Fruit fly (Drosophila melanogaster) whole organism, prepupa: ENCODE results near the gene Fatp1.

Experiments
- CG10631 ChIP-seq: fragments of 200-800 bp; sonication (Bioruptor generic); optimal IDR thresholded peaks from 2 replicates; lab custom pipeline; 2016; ENCODE audit warnings: missing biosample characterization, missing genetic modification characterization
- CG10669 ChIP-seq: fragments of 200-800 bp; sonication (Bioruptor generic); optimal IDR thresholded peaks from 3 replicates; lab custom pipeline; 2018; ENCODE audit warnings: missing biosample characterization, mild to moderate bottlenecking, missing genetic modification characterization, moderate library complexity
- CG11294 ChIP-seq: fragments of 200-800 bp; sonication (Bioruptor generic); IDR thresholded peaks from 2 replicates; pipeline ENCODE4 v1.3.6; 2022; ENCODE audit warnings: missing biosample characterization, missing genetic modification characterization
- CG11762 ChIP-seq: fragments of 200-800 bp; sonication (Bioruptor generic); optimal IDR thresholded peaks from 3 replicates; lab custom pipeline; 2016; ENCODE audit warnings: missing biosample characterization, missing genetic modification characterization; ENCODE audit not compliant: insufficient read depth
- CG11902 ChIP-seq: fragments of 200-800 bp; sonication (Bioruptor generic); optimal IDR thresholded peaks from 3 replicates; lab custom pipeline; 2016; ENCODE audit warnings: missing biosample characterization, missing genetic modification characterization
- CG1621 ChIP-seq: fragments of 200-800 bp; sonication (Bioruptor generic); optimal IDR thresholded peaks from 3 replicates; lab custom pipeline; 2018; ENCODE audit warnings: missing biosample characterization, mild to moderate bottlenecking, missing genetic modification characterization
- CG16779 ChIP-seq: fragments of 200-800 bp; sonication (Bioruptor generic); optimal IDR thresholded peaks from 3 replicates; lab custom pipeline; 2017; ENCODE audit warnings: missing biosample characterization, mild to moderate bottlenecking, missing genetic modification characterization
- CG3032 ChIP-seq: fragments of 200-800 bp; optimal IDR thresholded peaks from 2 replicates; lab custom pipeline; 2019; ENCODE audit warnings: missing biosample characterization, mild to moderate bottlenecking, missing genetic modification characterization, moderate library complexity
- CG31627 ChIP-seq: fragments of 200-800 bp; sonication (Bioruptor generic); optimal IDR thresholded peaks from 3 replicates; lab custom pipeline; 2016; ENCODE audit warnings: missing biosample characterization, missing genetic modification characterization
- CG32006 ChIP-seq: fragments of 200-800 bp; sonication (Bioruptor generic); optimal IDR thresholded peaks from 3 replicates; lab custom pipeline; 2017; ENCODE audit warnings: missing biosample characterization, mild to moderate bottlenecking, missing genetic modification characterization
- CG34406 ChIP-seq: fragments of 200-800 bp; sonication (Bioruptor generic); optimal IDR thresholded peaks from 3 replicates; lab custom pipeline; 2016; ENCODE audit warnings: missing biosample characterization, missing genetic modification characterization
- CG3919 ChIP-seq: fragments of 200-800 bp; sonication (Bioruptor generic); optimal IDR thresholded peaks from 3 replicates; lab custom pipeline; 2016; ENCODE audit warnings: missing biosample characterization, missing genetic modification characterization
- CG4318 ChIP-seq: fragments of 200-800 bp; sonication (Bioruptor generic); optimal IDR thresholded peaks from 3 replicates; lab custom pipeline; 2017; ENCODE audit warnings: missing biosample characterization, mild to moderate bottlenecking, missing genetic modification characterization
- CG6163 ChIP-seq: fragments of 200-800 bp; sonication (Bioruptor generic); IDR thresholded peaks from 3 replicates; pipeline ENCODE4 v1.3.6; 2022; ENCODE audit warnings: missing biosample characterization, missing genetic modification characterization
- CG6276 ChIP-seq: fragments of 200-800 bp; sonication (Bioruptor generic); optimal IDR thresholded peaks from 2 replicates; lab custom pipeline; 2017; ENCODE audit warnings: missing biosample characterization, mild to moderate bottlenecking, missing genetic modification characterization
- CG6792 ChIP-seq: fragments of 200-800 bp; sonication (Bioruptor generic); optimal IDR thresholded peaks from 3 replicates; lab custom pipeline; 2016; ENCODE audit warnings: missing biosample characterization, missing genetic modification characterization
- CG6808 ChIP-seq: fragments of 200-800 bp; sonication (Bioruptor generic); optimal IDR thresholded peaks from 3 replicates; lab custom pipeline; 2017; ENCODE audit warnings: missing biosample characterization, missing genetic modification characterization, mild to moderate bottlenecking, moderate library complexity, missing genetic modification reagents
- CG6854 ChIP-seq: fragments of 200-800 bp; sonication (Bioruptor generic); optimal IDR thresholded peaks from 2 replicates; lab custom pipeline; 2017; ENCODE audit warnings: missing biosample characterization, mild to moderate bottlenecking, missing genetic modification characterization
- CG7368 ChIP-seq: fragments of 200-800 bp; sonication (Bioruptor generic); optimal IDR thresholded peaks from 3 replicates; lab custom pipeline; 2016; ENCODE audit warnings: missing biosample characterization, missing genetic modification characterization
- CG8119 ChIP-seq: fragments of 200-800 bp; sonication (Bioruptor generic); IDR thresholded peaks from 3 replicates; pipeline ENCODE4 v1.3.6; 2022; ENCODE audit warnings: missing biosample characterization, missing genetic modification characterization
- CG8632 ChIP-seq: fragments of 200-800 bp; sonication (Bioruptor generic); optimal IDR thresholded peaks from 3 replicates; lab custom pipeline; 2016; ENCODE audit warnings: missing biosample characterization, missing genetic modification characterization
- CG9139 ChIP-seq: fragments of 200-800 bp; sonication (Bioruptor generic); optimal IDR thresholded peaks from 3 replicates; lab custom pipeline; 2017; ENCODE audit warnings: missing biosample characterization, mild to moderate bottlenecking, missing genetic modification characterization
- Eip75B ChIP-seq: fragments of 200-800 bp; sonication (Bioruptor generic); optimal IDR thresholded peaks from 3 replicates; lab custom pipeline; 2016; ENCODE audit warnings: missing biosample characterization, missing genetic modification characterization
- Eip78C ChIP-seq: fragments of 200-800 bp; sonication (Bioruptor generic); peaks from one replicate; lab custom pipeline; 2016; ENCODE audit warnings: missing biosample characterization, missing genetic modification characterization
- Eip93F ChIP-seq: fragments of 200-800 bp; sonication (Bioruptor generic); optimal IDR thresholded peaks from 2 replicates; lab custom pipeline; 2016; ENCODE audit warnings: missing biosample characterization, mild to moderate bottlenecking, missing genetic modification characterization
- Ets21C ChIP-seq: fragments of 200-800 bp; sonication (Bioruptor generic); optimal IDR thresholded peaks from 3 replicates; lab custom pipeline; 2016; ENCODE audit warnings: missing biosample characterization, missing genetic modification characterization
- Gug ChIP-seq: fragments of 200-800 bp; sonication (Bioruptor generic); IDR thresholded peaks from 2 replicates; pipeline ENCODE4 v1.3.6; 2022; ENCODE audit warnings: missing biosample characterization, missing genetic modification characterization
- Hr38 ChIP-seq: sonication (Bioruptor generic); optimal IDR thresholded peaks from 2 replicates; lab custom pipeline; 2016; ENCODE audit warnings: missing biosample characterization, missing genetic modification characterization
- Hr39 ChIP-seq: fragments of 200-800 bp; sonication (Bioruptor generic); optimal IDR thresholded peaks from 2 replicates; lab custom pipeline; 2016; ENCODE audit warnings: missing biosample characterization, missing genetic modification characterization
- Hr4 ChIP-seq: fragments of 200-800 bp; sonication (Bioruptor generic); optimal IDR thresholded peaks from 3 replicates; lab custom pipeline; 2016; ENCODE audit warnings: missing biosample characterization, missing genetic modification characterization
- Lpt ChIP-seq: fragments of 200-800 bp; sonication (Bioruptor generic); optimal IDR thresholded peaks from 3 replicates; lab custom pipeline; 2016; ENCODE audit warnings: missing biosample characterization, missing genetic modification characterization
- Met ChIP-seq: fragments of 200-800 bp; sonication (Bioruptor generic); optimal IDR thresholded peaks from 3 replicates; lab custom pipeline; 2016; ENCODE audit warnings: missing biosample characterization, missing genetic modification characterization
- OdsH ChIP-seq: fragments of 200-800 bp; sonication (Bioruptor generic); optimal IDR thresholded peaks from 3 replicates; lab custom pipeline; 2016; ENCODE audit warnings: missing biosample characterization, missing genetic modification characterization
- Smox ChIP-seq: fragments of 200-800 bp; sonication (Bioruptor generic); optimal IDR thresholded peaks from 3 replicates; lab custom pipeline; 2016; ENCODE audit warnings: missing biosample characterization, missing genetic modification characterization
- Sox102F ChIP-seq: fragments of 200-800 bp; sonication (Bioruptor generic); optimal IDR thresholded peaks from 2 replicates; lab custom pipeline; 2016; ENCODE audit warnings: missing biosample characterization, mild to moderate bottlenecking, missing genetic modification characterization
- Sox14 ChIP-seq: fragments of 200-800 bp; sonication (Bioruptor generic); optimal IDR thresholded peaks from 3 replicates; lab custom pipeline; 2016; ENCODE audit warnings: missing biosample characterization, missing genetic modification characterization
- Sox15 ChIP-seq: fragments of 200-800 bp; sonication (Bioruptor generic); optimal IDR thresholded peaks from 3 replicates; lab custom pipeline; 2016; ENCODE audit warnings: missing biosample characterization, missing genetic modification characterization
- cyc ChIP-seq: fragments of 200-800 bp; sonication (Bioruptor generic); optimal IDR thresholded peaks from 3 replicates; lab custom pipeline; 2016; ENCODE audit warnings: missing biosample characterization, missing genetic modification characterization
- eg ChIP-seq: fragments of 200-800 bp; sonication (Bioruptor generic); IDR thresholded peaks from 3 replicates; pipeline ENCODE4 v1.3.6; 2022; ENCODE audit warnings: missing biosample characterization, missing genetic modification characterization
- esn ChIP-seq: fragments of 200-800 bp; sonication (Bioruptor generic); optimal IDR thresholded peaks from 2 replicates; lab custom pipeline; 2016; ENCODE audit warnings: missing biosample characterization, mild to moderate bottlenecking, missing genetic modification characterization, moderate library complexity
- fd85E ChIP-seq: fragments of 200-800 bp; sonication (Bioruptor generic); optimal IDR thresholded peaks from 3 replicates; lab custom pipeline; 2016; ENCODE audit warnings: missing biosample characterization, missing genetic modification characterization
- fkh ChIP-seq: fragments of 200-800 bp; sonication (Bioruptor generic); optimal IDR thresholded peaks from 3 replicates; lab custom pipeline; 2017; ENCODE audit warnings: missing biosample characterization, mild to moderate bottlenecking, missing genetic modification characterization, moderate library complexity
- lz ChIP-seq: fragments of 200-800 bp; sonication (Bioruptor generic); optimal IDR thresholded peaks from 3 replicates; lab custom pipeline; 2016; ENCODE audit warnings: missing biosample characterization, missing genetic modification characterization
- net ChIP-seq: fragments of 200-800 bp; sonication (Bioruptor generic); optimal IDR thresholded peaks from 3 replicates; lab custom pipeline; 2016; ENCODE audit warnings: missing biosample characterization, missing genetic modification characterization
- pdm3 ChIP-seq: fragments of 200-800 bp; sonication (Bioruptor generic); optimal IDR thresholded peaks from 3 replicates; lab custom pipeline; 2016; ENCODE audit warnings: missing biosample characterization, missing genetic modification characterization
- spab ChIP-seq: fragments of 200-800 bp; sonication (Bioruptor generic); optimal IDR thresholded peaks from 2 replicates; lab custom pipeline; 2017; ENCODE audit warnings: missing biosample characterization, mild to moderate bottlenecking, missing genetic modification characterization, missing genetic modification reagents
- ss ChIP-seq, 2 experiments: fragments of 200-800 bp; sonication (Bioruptor generic); optimal IDR thresholded peaks; 2 replicates in 1 of 2; 3 replicates in 1 of 2; lab custom pipeline; 2017 to 2018; ENCODE audit warnings: mild to moderate bottlenecking in 2 of 2, missing biosample characterization in 2 of 2, missing genetic modification characterization in 2 of 2, moderate library complexity in 1 of 2
- svp ChIP-seq: fragments of 200-800 bp; sonication (Bioruptor generic); peaks from one replicate; lab custom pipeline; 2016; ENCODE audit warnings: missing biosample characterization, missing genetic modification characterization
- topi ChIP-seq: fragments of 200-800 bp; sonication (Bioruptor generic); optimal IDR thresholded peaks from 3 replicates; lab custom pipeline; 2016; ENCODE audit warnings: missing biosample characterization, missing genetic modification characterization
- vri ChIP-seq: fragments of 200-800 bp; sonication (Bioruptor generic); optimal IDR thresholded peaks from 3 replicates; lab custom pipeline; 2016; ENCODE audit warnings: missing biosample characterization, mild to moderate bottlenecking, missing genetic modification characterization

Gene Fatp1

DNA sequence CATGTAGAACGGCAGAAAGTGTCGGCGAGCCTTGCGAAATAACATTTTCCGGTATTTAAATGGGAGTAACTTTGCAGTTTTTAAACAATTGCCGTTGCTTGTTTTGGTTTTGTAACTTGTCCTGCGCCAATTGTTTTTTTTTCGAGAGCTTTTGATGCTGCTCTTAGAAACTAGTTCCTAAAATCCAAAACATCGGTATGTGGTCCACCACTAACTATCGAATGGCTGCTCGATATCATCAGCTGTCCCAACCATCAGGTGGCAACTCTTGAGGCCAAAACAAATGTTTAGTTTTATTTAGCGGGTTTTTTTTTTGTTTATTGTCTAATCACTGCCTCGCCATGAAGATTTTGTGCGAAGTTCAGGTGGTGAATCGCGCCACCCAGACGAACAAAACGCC, at the start of gene Fatp1, which contains the start of gene Lrr47:
Fatp1 (minus strand) TSS at position 134 of the 400 bp plus-strand sequence.
Lrr47 (plus strand) TSS at position 251 of the 400 bp plus-strand sequence.
- peak; percentile 0 for TF ChIP-seq esn (GFP tag; lab: Kevin White, UChicago)
- peak; percentile 1 for TF ChIP-seq Eip78C (GFP tag; lab: Kevin White, UChicago)
- TF ChIP-seq Hr38: no peak
- TF ChIP-seq fkh: peak; percentile 36
- peak; percentile 27; the same call in 2 of the 3 replicates for TF ChIP-seq CG6163
- TF ChIP-seq Sox102F (GFP tag; lab: Kevin White, UChicago): no peak
- TF ChIP-seq Hr39: no peak

DNA sequence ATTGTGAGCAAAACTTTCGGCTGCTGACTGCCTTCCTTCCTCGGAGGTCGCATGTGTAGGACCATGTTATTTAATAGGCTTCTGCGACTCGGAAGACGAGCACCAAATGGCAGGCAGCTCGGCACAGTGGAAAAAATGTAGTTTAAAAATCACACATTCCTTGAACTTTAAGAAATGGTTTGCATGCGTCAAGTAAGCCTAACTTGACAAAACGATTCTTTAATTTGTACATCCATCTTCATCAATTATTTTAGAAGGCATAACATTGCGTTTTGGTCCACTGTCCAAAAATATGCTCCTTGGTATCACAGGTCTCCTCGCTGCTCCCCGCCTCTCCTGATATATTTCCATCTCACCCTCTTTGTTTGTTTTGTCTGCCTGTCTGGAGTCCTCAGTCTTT, 48.7 kb upstream of the Fatp1 start:
- TF ChIP-seq Sox14 (GFP tag; lab: Kevin White, UChicago): peak; percentile 7
- no peak for TF ChIP-seq vri (GFP tag; lab: Kevin White, UChicago)
- no peak for TF ChIP-seq Hr38
- TF ChIP-seq CG6792 (GFP tag; lab: Kevin White, UChicago): peak; percentile 45
- TF ChIP-seq net (GFP tag; lab: Kevin White, UChicago): peak; percentile 15
- TF ChIP-seq CG4318 (GFP tag; lab: Kevin White, UChicago): no peak
- no peak for TF ChIP-seq CG16779
- TF ChIP-seq spab: peak; percentile 36
- no peak for TF ChIP-seq CG11902 (GFP tag; lab: Kevin White, UChicago)
- no peak for TF ChIP-seq cyc
- no peak for TF ChIP-seq CG11762 (GFP tag; lab: Kevin White, UChicago)
- peak; percentile 22 for TF ChIP-seq CG34406 (GFP tag; lab: Kevin White, UChicago)
- TF ChIP-seq CG32006 (GFP tag; lab: Kevin White, UChicago): no peak
- 0 out of 2 replicates have a peak, but pooled peaks have one; percentile 19 for TF ChIP-seq Gug (GFP tag; lab: Robert Waterston, UW)
- TF ChIP-seq CG10631 (GFP tag; lab: Kevin White, UChicago): no peak
- TF ChIP-seq Ets21C: no peak
- TF ChIP-seq CG3919 (GFP tag; lab: Kevin White, UChicago): peak; percentile 47
- TF ChIP-seq Sox15 (GFP tag; lab: Kevin White, UChicago): no peak
- no peak for TF ChIP-seq CG11294 (GFP tag; lab: Robert Waterston, UW)
- TF ChIP-seq pdm3 (GFP tag; lab: Kevin White, UChicago): peak; percentile 27
- TF ChIP-seq Hr39: peak; percentile 34
- TF ChIP-seq Hr4: no peak
- peak; percentile 64 for TF ChIP-seq svp
- TF ChIP-seq CG3032 (tag; lab: Kevin White, UChicago): no peak
- no peak for TF ChIP-seq CG8632
- peak; percentile 5 for TF ChIP-seq Sox102F (GFP tag; lab: Kevin White, UChicago)
- TF ChIP-seq Eip78C (GFP tag; lab: Kevin White, UChicago): peak; percentile 66
- no peak for TF ChIP-seq CG9139 (GFP tag; lab: Kevin White, UChicago)
- TF ChIP-seq CG8119 (GFP tag; lab: Robert Waterston, UW): no peak
- TF ChIP-seq fd85E (GFP tag; lab: Kevin White, UChicago): no peak
- TF ChIP-seq Lpt (GFP tag; lab: Kevin White, UChicago): no peak
- peak; percentile 41 for TF ChIP-seq CG10669 (GFP tag; lab: Kevin White, UChicago)
- peak; percentile 20 for TF ChIP-seq CG6808 (GFP tag; lab: Kevin White, UChicago)
- peak; percentile 13 for TF ChIP-seq topi
- TF ChIP-seq esn (GFP tag; lab: Kevin White, UChicago): no peak
- TF ChIP-seq Eip93F (GFP tag; lab: Kevin White, UChicago): no peak
- TF ChIP-seq CG6276 (GFP tag; lab: Kevin White, UChicago): no peak
- TF ChIP-seq Smox (GFP tag; lab: Kevin White, UChicago): peak; percentile 12
- no peak for TF ChIP-seq lz (GFP tag; lab: Kevin White, UChicago)
- TF ChIP-seq Met (GFP tag; lab: Kevin White, UChicago): peak; percentile 39
- peak in 1 of 2 experiments; percentile 60 for TF ChIP-seq ss (GFP tag; optimal IDR thresholded peaks at IDR 0.05; lab: Kevin White, UChicago)
- TF ChIP-seq Eip75B (GFP tag; lab: Kevin White, UChicago): peak; percentile 43
- TF ChIP-seq CG7368: peak; percentile 3
- no peak for TF ChIP-seq eg
- peak; percentile 55 for TF ChIP-seq CG1621 (tag; lab: Kevin White, UChicago)
- no peak for TF ChIP-seq CG31627 (GFP tag; lab: Kevin White, UChicago)
- TF ChIP-seq OdsH (GFP tag; lab: Kevin White, UChicago): peak; percentile 32
- TF ChIP-seq CG6854: no peak
